4 fruit fly cellular contexts compared by ENCODE assay signal in the genomic region with DNA sequence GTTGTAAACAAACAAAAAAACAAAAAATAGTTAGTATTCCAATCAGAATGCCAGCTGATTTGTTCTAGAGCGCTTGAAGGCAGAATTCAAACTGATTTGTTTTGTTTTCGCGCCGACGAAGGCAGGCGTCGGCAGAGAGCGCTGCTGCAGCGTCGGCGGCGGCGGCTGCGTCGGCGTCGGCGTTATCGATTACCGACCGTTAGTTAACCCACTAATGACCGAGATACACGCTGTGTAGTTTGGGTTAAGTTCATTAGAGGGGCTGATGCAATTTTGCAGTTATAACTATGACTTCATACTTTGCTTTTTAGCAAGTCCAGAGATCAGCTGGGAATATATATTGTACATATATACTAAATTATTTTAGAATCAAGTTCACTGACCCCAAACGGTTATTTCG.
TF ChIP-seq lines count a peak whose summit lies in the region.

A gene (minus strand): TSS at position 76 of the 400 bp plus-strand sequence.

- TF ChIP-seq CTCF in whole organism, embryonic (GFP tag; optimal IDR thresholded peaks at IDR 0.05; lab: Kevin White, UChicago), result no peak

TF ChIP-seq in whole organism, adult, 20 proteins besides CTCF, POLR2A, EP300 and RAD21:
- TF ChIP-seq toe (GFP tag; optimal IDR thresholded peaks at IDR 0.05; lab: Kevin White, UChicago) (no peak), CG14711 (tag; optimal IDR thresholded peaks at IDR 0.05; lab: Kevin White, UChicago) (no peak), Crg-1 (GFP tag; optimal IDR thresholded peaks at IDR 0.05; lab: Kevin White, UChicago) (no peak), CG5204 (GFP tag; optimal IDR thresholded peaks at IDR 0.05; lab: Kevin White, UChicago) (peak; percentile 17), CG7045 (GFP tag; optimal IDR thresholded peaks at IDR 0.05; lab: Kevin White, UChicago) (no peak), Mnt (GFP tag; optimal IDR thresholded peaks at IDR 0.05; lab: Kevin White, UChicago) (no peak), pad (GFP tag; optimal IDR thresholded peaks at IDR 0.05; lab: Kevin White, UChicago) (no peak), Hr96 (GFP tag; optimal IDR thresholded peaks at IDR 0.05; lab: Kevin White, UChicago) (no peak)

TF ChIP-seq in whole organism, embryonic, 481 proteins besides CTCF, POLR2A, EP300 and RAD21 (continues in another document):
- TF ChIP-seq E2f2 (GFP tag; IDR thresholded peaks at IDR 0.05; lab: Robert Waterston, UW), result peak; percentile 20; the same call in 1 of the 2 replicates
- TF ChIP-seq H15 (GFP tag; IDR thresholded peaks at IDR 0.05; lab: Robert Waterston, UW), result no peak
- no peak for TF ChIP-seq Dad (GFP tag; optimal IDR thresholded peaks at IDR 0.05; lab: Kevin White, UChicago)
- TF ChIP-seq Sry-β (GFP tag; optimal IDR thresholded peaks at IDR 0.05; lab: Kevin White, UChicago), result no peak
- TF ChIP-seq Scr (GFP tag; IDR thresholded peaks at IDR 0.05; lab: Robert Waterston, UW; ENCODE audit: partially characterized antibody), result peak; percentile 22; the same call in 1 of the 2 replicates
- peak; percentile 0 for TF ChIP-seq CG18619 (GFP tag; optimal IDR thresholded peaks at IDR 0.05; lab: Kevin White, UChicago)
- TF ChIP-seq grau (tag; optimal IDR thresholded peaks at IDR 0.05; lab: Kevin White, UChicago), result peak; percentile 23
- TF ChIP-seq CG12659 (GFP tag; optimal IDR thresholded peaks at IDR 0.05; lab: Kevin White, UChicago), result peak; percentile 21
- no peak for TF ChIP-seq hkb (optimal IDR thresholded peaks at IDR 0.05; lab: Kevin White, UChicago)
- 0 out of 2 replicates have a peak, but pooled peaks have one; percentile 25 for TF ChIP-seq hkb (GFP tag; IDR thresholded peaks at IDR 0.05; lab: Robert Waterston, UW)
- peak; percentile 18 for TF ChIP-seq unpg (GFP tag; optimal IDR thresholded peaks at IDR 0.05; lab: Kevin White, UChicago)
- peak; percentile 5 for TF ChIP-seq PHDP (tag; optimal IDR thresholded peaks at IDR 0.05; lab: Kevin White, UChicago)
- TF ChIP-seq Meics (GFP tag; optimal IDR thresholded peaks at IDR 0.05; lab: Kevin White, UChicago), result peak; percentile 12
- peak; percentile 11 for TF ChIP-seq CG7556 (GFP tag; optimal IDR thresholded peaks at IDR 0.05; lab: Kevin White, UChicago)
- TF ChIP-seq hth (optimal IDR thresholded peaks at IDR 0.05; lab: Kevin White, UChicago), result no peak
- 0 out of 2 replicates have a peak, but pooled peaks have one; percentile 13 for TF ChIP-seq wdn (GFP tag; IDR thresholded peaks at IDR 0.05; lab: Robert Waterston, UW)
- 0 out of 2 replicates have a peak, but pooled peaks have one; percentile 21 for TF ChIP-seq CG9932 (GFP tag; IDR thresholded peaks at IDR 0.05; lab: Robert Waterston, UW)
- TF ChIP-seq nmo (GFP tag; optimal IDR thresholded peaks at IDR 0.05; lab: Kevin White, UChicago), result no peak
- peak; percentile 25; the same call in 1 of the 3 replicates for TF ChIP-seq CG34224 (GFP tag; IDR thresholded peaks at IDR 0.05; lab: Robert Waterston, UW; ENCODE audit: partially characterized antibody)
- no peak for TF ChIP-seq CG8281 (tag; optimal IDR thresholded peaks at IDR 0.05; lab: Kevin White, UChicago)
- peak; percentile 19 for TF ChIP-seq CG2120 (GFP tag; optimal IDR thresholded peaks at IDR 0.05; lab: Kevin White, UChicago)
- TF ChIP-seq insv (GFP tag; optimal IDR thresholded peaks at IDR 0.05; lab: Kevin White, UChicago), result peak in 1 of 2 experiments; percentile 28
- TF ChIP-seq Adf1 (GFP tag; IDR thresholded peaks at IDR 0.05; lab: Robert Waterston, UW), result peak; percentile 95
- TF ChIP-seq Hmr (GFP tag; optimal IDR thresholded peaks at IDR 0.05; lab: Kevin White, UChicago), result peak; percentile 13

TF ChIP-seq in whole organism, prepupa, 60 proteins besides CTCF, POLR2A, EP300 and RAD21 (continues in another document):
- TF ChIP-seq achi (GFP tag; optimal IDR thresholded peaks at IDR 0.05; lab: Kevin White, UChicago) (no peak), Smox (GFP tag; optimal IDR thresholded peaks at IDR 0.05; lab: Kevin White, UChicago) (no peak), CG9139 (GFP tag; optimal IDR thresholded peaks at IDR 0.05; lab: Kevin White, UChicago) (no peak), Hr4 (GFP tag; optimal IDR thresholded peaks at IDR 0.05; lab: Kevin White, UChicago) (peak; percentile 2), dsx (GFP tag; optimal IDR thresholded peaks at IDR 0.05; lab: Kevin White, UChicago; ENCODE audit: poor library complexity, severe bottlenecking) (no peak), acj6 (GFP tag; optimal IDR thresholded peaks at IDR 0.05; lab: Kevin White, UChicago) (no peak), Sox14 (GFP tag; optimal IDR thresholded peaks at IDR 0.05; lab: Kevin White, UChicago) (no peak), CG6163 (GFP tag; IDR thresholded peaks at IDR 0.05; lab: Robert Waterston, UW) (0 out of 3 replicates have a peak, but pooled peaks have one; percentile 31), Lpt (GFP tag; optimal IDR thresholded peaks at IDR 0.05; lab: Kevin White, UChicago) (no peak), CG3032 (tag; optimal IDR thresholded peaks at IDR 0.05; lab: Kevin White, UChicago) (no peak), cyc (GFP tag; optimal IDR thresholded peaks at IDR 0.05; lab: Kevin White, UChicago) (no peak), CG3919 (GFP tag; optimal IDR thresholded peaks at IDR 0.05; lab: Kevin White, UChicago) (no peak), CG6808 (GFP tag; optimal IDR thresholded peaks at IDR 0.05; lab: Kevin White, UChicago) (no peak), OdsH (GFP tag; optimal IDR thresholded peaks at IDR 0.05; lab: Kevin White, UChicago) (no peak), Blimp-1 (GFP tag; optimal IDR thresholded peaks at IDR 0.05; lab: Kevin White, UChicago) (no peak), Sox102F (GFP tag; optimal IDR thresholded peaks at IDR 0.05; lab: Kevin White, UChicago) (no peak), fd59A (GFP tag; optimal IDR thresholded peaks at IDR 0.05; lab: Kevin White, UChicago) (no peak), Met (GFP tag; optimal IDR thresholded peaks at IDR 0.05; lab: Kevin White, UChicago) (no peak), Eip78C (GFP tag; lab: Kevin White, UChicago) (peak; percentile 67), CG32006 (GFP tag; optimal IDR thresholded peaks at IDR 0.05; lab: Kevin White, UChicago) (peak; percentile 42), CG6792 (GFP tag; optimal IDR thresholded peaks at IDR 0.05; lab: Kevin White, UChicago) (no peak), svp (GFP tag; lab: Kevin White, UChicago) (no peak), CG16779 (tag; optimal IDR thresholded peaks at IDR 0.05; lab: Kevin White, UChicago) (peak; percentile 16), CG11294 (GFP tag; IDR thresholded peaks at IDR 0.05; lab: Robert Waterston, UW) (peak; percentile 35; the same call in 1 of the 2 replicates), eg (GFP tag; IDR thresholded peaks at IDR 0.05; lab: Robert Waterston, UW) (peak; percentile 46; the same call in 1 of the 3 replicates), salr (GFP tag; optimal IDR thresholded peaks at IDR 0.05; lab: Kevin White, UChicago) (no peak), CG6276 (GFP tag; optimal IDR thresholded peaks at IDR 0.05; lab: Kevin White, UChicago) (peak; percentile 37), CG31627 (GFP tag; optimal IDR thresholded peaks at IDR 0.05; lab: Kevin White, UChicago) (no peak), CG8119 (GFP tag; IDR thresholded peaks at IDR 0.05; lab: Robert Waterston, UW) (no peak; the same call in 2 of the 3 replicates)

TF ChIP-seq in whole organism, pupa, 21 proteins besides CTCF, POLR2A, EP300 and RAD21:
- TF ChIP-seq Ets98B (GFP tag; IDR thresholded peaks at IDR 0.05; lab: Robert Waterston, UW), result peak; percentile 31; the same call in 1 of the 2 replicates
- TF ChIP-seq Snoo (tag; optimal IDR thresholded peaks at IDR 0.05; lab: Kevin White, UChicago), result no peak
- peak; percentile 26 for TF ChIP-seq CG14655 (GFP tag; optimal IDR thresholded peaks at IDR 0.05; lab: Kevin White, UChicago)
